Fruit fly (Drosophila melanogaster) whole organism, wandering third instar larva: ENCODE measurements around the gene CG43293.

ENCODE experiments used
- CG32264 ChIP-seq: fragments of 200-800 bp; sonication (Bioruptor generic); optimal IDR thresholded peaks from 2 replicates; lab custom pipeline; 2016; ENCODE audit warnings: missing biosample characterization, missing genetic modification characterization
- CrebA ChIP-seq: fragments of 200-800 bp; sonication (Bioruptor generic); optimal IDR thresholded peaks from 2 replicates; lab custom pipeline; 2016; ENCODE audit warnings: missing biosample characterization, mild to moderate bottlenecking, missing genetic modification characterization, borderline replicate concordance
- Dif ChIP-seq: fragments of 200-275, 200-300 bp; sonication (Bioruptor generic); optimal IDR thresholded peaks from 2 replicates; lab custom pipeline; 2018; ENCODE audit warnings: missing biosample characterization, missing genetic modification characterization; ENCODE audit not compliant: partially characterized antibody
- GATAd ChIP-seq: sonication (Bioruptor generic); optimal IDR thresholded peaks from 2 replicates; lab custom pipeline; 2016; ENCODE audit warnings: missing biosample characterization, missing genetic modification characterization
- HLH106 ChIP-seq: fragments of 200-800 bp; optimal IDR thresholded peaks from 3 replicates; lab custom pipeline; 2019; ENCODE audit warnings: missing biosample characterization, mild to moderate bottlenecking, missing genetic modification characterization, moderate library complexity
- Hnf4 ChIP-seq: fragments of 200-800 bp; sonication (Bioruptor generic); optimal IDR thresholded peaks from 2 replicates; lab custom pipeline; 2016; ENCODE audit warnings: missing biosample characterization, mild to moderate bottlenecking, missing genetic modification characterization
- Hr78 ChIP-seq: fragments of >200 bp; optimal IDR thresholded peaks from 2 replicates; lab custom pipeline; 2017; ENCODE audit warnings: missing biosample characterization, missing genetic modification characterization
- Hr83 ChIP-seq: fragments of 200-300 bp; sonication (Bioruptor generic); optimal IDR thresholded peaks from 2 replicates; lab custom pipeline; 2016; ENCODE audit warnings: missing biosample characterization, mild to moderate bottlenecking, missing genetic modification characterization, moderate library complexity; ENCODE audit not compliant: poor library complexity, severe bottlenecking
- Jra ChIP-seq: sonication (Bioruptor generic); optimal IDR thresholded peaks from 2 replicates; lab custom pipeline; 2016; ENCODE audit warnings: missing biosample characterization, missing genetic modification characterization
- OdsH ChIP-seq: fragments of 200-800 bp; sonication (Bioruptor generic); optimal IDR thresholded peaks from 2 replicates; lab custom pipeline; 2016; ENCODE audit warnings: missing biosample characterization, mild to moderate bottlenecking, missing genetic modification characterization
- Sp1 ChIP-seq: fragments of 200-800 bp; sonication (Bioruptor generic); optimal IDR thresholded peaks from 3 replicates; lab custom pipeline; 2019; ENCODE audit warnings: missing biosample characterization, mild to moderate bottlenecking, missing genetic modification characterization, moderate library complexity
- Vsx2 ChIP-seq: fragments of 200-300, 225-300 bp; sonication (Bioruptor generic); optimal IDR thresholded peaks from 2 replicates; lab custom pipeline; 2018; ENCODE audit warnings: missing biosample characterization, missing genetic modification characterization; ENCODE audit not compliant: partially characterized antibody
- br ChIP-seq: fragments of 200-800 bp; sonication (Bioruptor generic); optimal IDR thresholded peaks from 2 replicates; lab custom pipeline; 2016; ENCODE audit warnings: missing biosample characterization, missing genetic modification characterization
- brk ChIP-seq: fragments of 200-800 bp; sonication (Bioruptor generic); optimal IDR thresholded peaks from 2 replicates; lab custom pipeline; 2016; ENCODE audit warnings: missing biosample characterization, mild to moderate bottlenecking, missing genetic modification characterization
- dl ChIP-seq, 2 experiments: fragments of 175-275, 200-275 bp in 1 of 2; fragments of 200-275 bp in 1 of 2; sonication (Bioruptor generic); optimal IDR thresholded peaks; lab custom pipeline; 2018; ENCODE audit warnings: mild to moderate bottlenecking in 2 of 2, missing biosample characterization in 2 of 2, missing genetic modification characterization in 2 of 2, moderate library complexity in 2 of 2; ENCODE audit not compliant: partially characterized antibody in 2 of 2, insufficient read depth in 1 of 2
- dmrt93B ChIP-seq: fragments of 200-800 bp; sonication (Bioruptor generic); optimal IDR thresholded peaks from 2 replicates; lab custom pipeline; 2018; ENCODE audit warnings: missing biosample characterization, mild to moderate bottlenecking, missing genetic modification characterization
- dsf ChIP-seq: sonication (Bioruptor generic); optimal IDR thresholded peaks from 2 replicates; lab custom pipeline; 2016; ENCODE audit warnings: missing biosample characterization, missing genetic modification characterization, borderline replicate concordance
- ey ChIP-seq: fragments of 200-800 bp; sonication (Bioruptor generic); optimal IDR thresholded peaks from 2 replicates; lab custom pipeline; 2016; ENCODE audit warnings: missing biosample characterization, missing genetic modification characterization
- foxo ChIP-seq, 2 experiments: fragments of 200-800 bp; sonication (Bioruptor generic); optimal IDR thresholded peaks; 2 replicates in 1 of 2; 3 replicates in 1 of 2; lab custom pipeline; 2016 to 2017; ENCODE audit warnings: missing biosample characterization in 2 of 2, missing genetic modification characterization in 2 of 2
- fru ChIP-seq: fragments of 200-800 bp; sonication (Bioruptor generic); optimal IDR thresholded peaks from 3 replicates; lab custom pipeline; 2016; ENCODE audit warnings: missing biosample characterization, mild to moderate bottlenecking, missing genetic modification characterization
- h ChIP-seq: fragments of 200-800 bp; sonication (Bioruptor generic); optimal IDR thresholded peaks from 3 replicates; lab custom pipeline; 2016; ENCODE audit warnings: missing biosample characterization, mild to moderate bottlenecking, missing genetic modification characterization
- jim ChIP-seq: fragments of 175-275, 200-325 bp; sonication (Bioruptor generic); optimal IDR thresholded peaks from 2 replicates; lab custom pipeline; 2016; ENCODE audit warnings: missing biosample characterization, mild to moderate bottlenecking, missing genetic modification characterization
- pan ChIP-seq: fragments of >200 bp; optimal IDR thresholded peaks from 2 replicates; lab custom pipeline; 2017
- psq ChIP-seq: fragments of 200-800 bp; sonication (Bioruptor generic); optimal IDR thresholded peaks from 3 replicates; lab custom pipeline; 2017; ENCODE audit warnings: missing biosample characterization, mild to moderate bottlenecking, missing genetic modification characterization, moderate library complexity
- rgr ChIP-seq: fragments of 200-800 bp; sonication (Bioruptor generic); optimal IDR thresholded peaks from 3 replicates; lab custom pipeline; 2016; ENCODE audit warnings: missing biosample characterization, mild to moderate bottlenecking, missing genetic modification characterization
- sage ChIP-seq: fragments of 200-800 bp; sonication (Bioruptor generic); optimal IDR thresholded peaks from 2 replicates; lab custom pipeline; 2016; ENCODE audit warnings: missing biosample characterization, mild to moderate bottlenecking, missing genetic modification characterization
- sv ChIP-seq: fragments of 200-800 bp; sonication (Bioruptor generic); optimal IDR thresholded peaks from 3 replicates; lab custom pipeline; 2016; ENCODE audit warnings: missing biosample characterization, missing genetic modification characterization
- tai ChIP-seq: sonication (Bioruptor generic); optimal IDR thresholded peaks from 2 replicates; lab custom pipeline; 2016; ENCODE audit warnings: missing biosample characterization, missing genetic modification characterization
- woc ChIP-seq: sonication (Bioruptor generic); optimal IDR thresholded peaks from 2 replicates; lab custom pipeline; 2016; ENCODE audit warnings: missing biosample characterization, mild to moderate bottlenecking, missing genetic modification characterization

CG43293 gene

dm6 chr3L:6193556-6194114 lies 8.6 kb downstream of the CG43293 start:
- no peak for TF ChIP-seq Dif (GFP tag; lab: Kevin White, UChicago)

dm6 chr3L:6200173-6200572 lies 15.2 kb downstream of the CG43293 start, which contains the start of gene CG8219:
CG8219 (plus strand) TSS chr3L:6200473.
- TF ChIP-seq Dif (GFP tag; lab: Kevin White, UChicago) = no peak
- TF ChIP-seq OdsH = no peak
- no peak for TF ChIP-seq CG32264
- no peak for TF ChIP-seq tai (GFP tag; lab: Kevin White, UChicago)
- no peak for TF ChIP-seq rgr (GFP tag; lab: Kevin White, UChicago)
- TF ChIP-seq dmrt93B (GFP tag; lab: Kevin White, UChicago) = no peak
- no peak for TF ChIP-seq pan (lab: Kevin White, UChicago)
- TF ChIP-seq GATAd (GFP tag; lab: Kevin White, UChicago) = no peak
- TF ChIP-seq sv (GFP tag; lab: Kevin White, UChicago) = no peak
- TF ChIP-seq jim (GFP tag; lab: Kevin White, UChicago) = no peak
- no peak for TF ChIP-seq dl (GFP tag; optimal IDR thresholded peaks at IDR 0.05; lab: Kevin White, UChicago; ENCODE audit: insufficient read depth in 1 of 2, partially characterized antibody in 2 of 2)
- TF ChIP-seq br (GFP tag; lab: Kevin White, UChicago) = no peak
- no peak for TF ChIP-seq ey

- no peak for TF ChIP-seq Jra (GFP tag; lab: Kevin White, UChicago)
- no peak for TF ChIP-seq ey
- TF ChIP-seq sage (GFP tag; lab: Kevin White, UChicago) = no peak
- no peak for TF ChIP-seq OdsH
- TF ChIP-seq CrebA (GFP tag; lab: Kevin White, UChicago) = no peak
- no peak for TF ChIP-seq br (GFP tag; lab: Kevin White, UChicago)
- TF ChIP-seq Vsx2 (GFP tag; lab: Kevin White, UChicago) = no peak
- TF ChIP-seq jim (GFP tag; lab: Kevin White, UChicago) = no peak
- TF ChIP-seq Hr83 (GFP tag; lab: Kevin White, UChicago) = no peak
Measured at dm6 chr3L:6215976-6216786, 31.2 kb downstream of the CG43293 start.

- TF ChIP-seq CG32264 (no peak), Sp1 (no peak), GATAd (GFP tag; lab: Kevin White, UChicago) (no peak), brk (GFP tag; lab: Kevin White, UChicago) (no peak), fru (GFP tag; lab: Kevin White, UChicago) (no peak), dsf (GFP tag; lab: Kevin White, UChicago) (no peak), psq (GFP tag; lab: Kevin White, UChicago) (peak; percentile 7), Dif (GFP tag; lab: Kevin White, UChicago) (no peak), h (no peak)
Measured at dm6 chr3L:6216787-6217078, 31.7 kb downstream of the CG43293 start.

- no peak for TF ChIP-seq pan (lab: Kevin White, UChicago)
- TF ChIP-seq fru (GFP tag; lab: Kevin White, UChicago) = peak; percentile 79
- TF ChIP-seq Hr83 (GFP tag; lab: Kevin White, UChicago) = no peak
- TF ChIP-seq ey = peak; percentile 68
- no peak for TF ChIP-seq sv (GFP tag; lab: Kevin White, UChicago)
- TF ChIP-seq OdsH = peak; percentile 72
- TF ChIP-seq rgr (GFP tag; lab: Kevin White, UChicago) = peak; percentile 67
- no peak for TF ChIP-seq tai (GFP tag; lab: Kevin White, UChicago)
- peak; percentile 55 for TF ChIP-seq Hnf4 (GFP tag; lab: Kevin White, UChicago)
- peak; percentile 43 for TF ChIP-seq HLH106 (tag; lab: Kevin White, UChicago)
- no peak for TF ChIP-seq Hr78 (GFP tag; lab: Kevin White, UChicago)
- TF ChIP-seq woc (GFP tag; lab: Kevin White, UChicago) = peak; percentile 58
- TF ChIP-seq sage (GFP tag; lab: Kevin White, UChicago) = no peak
- peak; percentile 47 for TF ChIP-seq Sp1
- TF ChIP-seq dl (GFP tag; optimal IDR thresholded peaks at IDR 0.05; lab: Kevin White, UChicago; ENCODE audit: insufficient read depth in 1 of 2, partially characterized antibody in 2 of 2) = no peak
- peak; percentile 11 for TF ChIP-seq psq (GFP tag; lab: Kevin White, UChicago)
- TF ChIP-seq brk (GFP tag; lab: Kevin White, UChicago) = no peak
- TF ChIP-seq dmrt93B (GFP tag; lab: Kevin White, UChicago) = no peak
- TF ChIP-seq br (GFP tag; lab: Kevin White, UChicago) = peak; percentile 26
- peak; percentile 69 for TF ChIP-seq h
- peak in 1 of 2 experiments; percentile 71 for TF ChIP-seq foxo (GFP tag; optimal IDR thresholded peaks at IDR 0.05; lab: Kevin White, UChicago)
Measured at dm6 chr3L:6217212-6217611, 32.2 kb downstream of the CG43293 start.
